Worm (Caenorhabditis elegans): ENCODE measurements around the gene F15D4.4.

ce11 chrII:13278716-13279115 is 35.8 kb upstream of the F15D4.4 start:
- TF ChIP-seq flt-1 (GFP tag; IDR thresholded peaks at IDR 0.05) (no peak), tra-4 (tag; optimal IDR thresholded peaks at IDR 0.05) (no peak), hnd-1 (tag; optimal IDR thresholded peaks at IDR 0.05) (no peak), hmg-4 (GFP tag; optimal IDR thresholded peaks at IDR 0.05) (no peak), ama-1 (optimal IDR thresholded peaks at IDR 0.05) (no peak), tbx-11 (GFP tag; IDR thresholded peaks at IDR 0.05) (no peak)
